Fruit fly (Drosophila melanogaster) Kc167 (cell line): ENCODE results near the gene CG10383.

ENCODE experiments used
- Myc ChIP-seq: fragments of >200 bp; optimal IDR thresholded peaks from 2 replicates; lab custom pipeline; 2017; ENCODE audit warnings: missing external identifiers
- Sin3A ChIP-seq: fragments of >200 bp; optimal IDR thresholded peaks from 2 replicates; lab custom pipeline; 2018; ENCODE audit warnings: missing external identifiers
- h ChIP-seq: fragments of >200 bp; optimal IDR thresholded peaks from 3 replicates; lab custom pipeline; 2018; ENCODE audit warnings: missing external identifiers
- insv ChIP-seq: fragments of >200 bp; optimal IDR thresholded peaks from 3 replicates; lab custom pipeline; 2018; ENCODE audit warnings: missing external identifiers
- psq ChIP-seq: fragments of >200 bp; optimal IDR thresholded peaks from 2 replicates; lab custom pipeline; 2017; ENCODE audit warnings: missing external identifiers
- ttk ChIP-seq: sonication (Bioruptor generic); optimal IDR thresholded peaks from 2 replicates; lab custom pipeline; 2017; ENCODE audit warnings: missing external identifiers

Gene CG10383

dm6 chr2L:18658108-18658507, 37.3 kb downstream of the CG10383 start:
- no peak for TF ChIP-seq insv
- TF ChIP-seq psq (lab: Kevin White, UChicago) = no peak
- no peak for TF ChIP-seq Myc (lab: Kevin White, UChicago)
- no peak for TF ChIP-seq ttk
- no peak for TF ChIP-seq Sin3A
- TF ChIP-seq h (lab: Kevin White, UChicago) = no peak

dm6 chr2L:18656691-18657237, 38.6 kb downstream of the CG10383 start:
- TF ChIP-seq ttk = no peak
- TF ChIP-seq psq (lab: Kevin White, UChicago) = no peak
- TF ChIP-seq h (lab: Kevin White, UChicago) = no peak
- TF ChIP-seq Myc (lab: Kevin White, UChicago) = no peak
- no peak for TF ChIP-seq Sin3A
- no peak for TF ChIP-seq insv

dm6 chr2L:18653328-18653675, 42.1 kb downstream of the CG10383 start:
- TF ChIP-seq ttk (no peak), Myc (lab: Kevin White, UChicago) (no peak), Sin3A (no peak), psq (lab: Kevin White, UChicago) (no peak), insv (no peak)

dm6 chr2L:18652663-18653327, 42.6 kb downstream of the CG10383 start, which contains the start of gene Cyp310a1:
Gene Cyp310a1 (minus strand): TSS chr2L:18653010.
- no peak for TF ChIP-seq Sin3A
- no peak for TF ChIP-seq Myc (lab: Kevin White, UChicago)
- TF ChIP-seq insv = no peak
- no peak for TF ChIP-seq ttk
- TF ChIP-seq psq (lab: Kevin White, UChicago) = no peak
- no peak for TF ChIP-seq h (lab: Kevin White, UChicago)

- no peak for TF ChIP-seq h (lab: Kevin White, UChicago)
Measured at dm6 chr2L:18647857-18648652, 47.3 kb downstream of the CG10383 start.

- TF ChIP-seq h (lab: Kevin White, UChicago) = no peak
- TF ChIP-seq Myc (lab: Kevin White, UChicago) = no peak
- no peak for TF ChIP-seq Sin3A
- no peak for TF ChIP-seq insv
- TF ChIP-seq ttk = no peak
- no peak for TF ChIP-seq psq (lab: Kevin White, UChicago)
Measured at dm6 chr2L:18645468-18645867, 49.9 kb downstream of the CG10383 start.

- TF ChIP-seq Sin3A = no peak
- TF ChIP-seq h (lab: Kevin White, UChicago) = no peak
- no peak for TF ChIP-seq psq (lab: Kevin White, UChicago)
- TF ChIP-seq Myc (lab: Kevin White, UChicago) = no peak
- no peak for TF ChIP-seq insv
- no peak for TF ChIP-seq ttk
Measured at dm6 chr2L:18641087-18641486, 54.3 kb downstream of the CG10383 start.
